Worm (Caenorhabditis elegans): ENCODE data around the gene Y51A2B.5.
"Not testable (repeated sequence)": the region's sequence is repeated elsewhere in the genome, so short reads cannot be mapped to it uniquely, and the experiment has no call there.

The Y51A2B.5 gene

ce11 chrV:18375551-18375950, 13.5 kb upstream of the Y51A2B.5 start:
- no peak for TF ChIP-seq him-1 (tag; optimal IDR thresholded peaks at IDR 0.05)
- TF ChIP-seq W03F9.2 (tag; optimal IDR thresholded peaks at IDR 0.05) = no peak
- no peak for TF ChIP-seq dao-5 (tag; optimal IDR thresholded peaks at IDR 0.05)

ce11 chrV:18378819-18379218, 10.3 kb upstream of the Y51A2B.5 start, which contains the start of gene Y51A2B.8:
TSS of gene Y51A2B.8 (plus strand) at chrV:18379119.
- TF ChIP-seq W03F9.2 (tag; optimal IDR thresholded peaks at IDR 0.05) (no peak), dao-5 (tag; optimal IDR thresholded peaks at IDR 0.05) (no peak), him-1 (tag; optimal IDR thresholded peaks at IDR 0.05) (no peak)

- TF ChIP-seq him-1 (tag; optimal IDR thresholded peaks at IDR 0.05) (no peak), dao-5 (tag; optimal IDR thresholded peaks at IDR 0.05) (no peak), W03F9.2 (tag; optimal IDR thresholded peaks at IDR 0.05) (no peak)
Measured at ce11 chrV:18382590-18382989, 6.5 kb upstream of the Y51A2B.5 start, which contains the start of gene nhr-288. TSS of gene nhr-288 (minus strand) at chrV:18382690.

- no peak for TF ChIP-seq W03F9.2 (tag; optimal IDR thresholded peaks at IDR 0.05)
- TF ChIP-seq dao-5 (tag; optimal IDR thresholded peaks at IDR 0.05) = no peak
Measured at ce11 chrV:18394203-18394602, 5.1 kb downstream of the Y51A2B.5 start, which contains the start of gene Y51A2B.6. TSS of gene Y51A2B.6 (minus strand) at chrV:18394303.

ce11 chrV:18395649-18396048, 6.6 kb downstream of the Y51A2B.5 start, which contains the start of gene Y51A2B.9:
TSS of gene Y51A2B.9 (minus strand) at chrV:18395749.
- TF ChIP-seq W03F9.2 (tag; optimal IDR thresholded peaks at IDR 0.05) (no peak), dao-5 (tag; optimal IDR thresholded peaks at IDR 0.05) (no peak), him-1 (tag; optimal IDR thresholded peaks at IDR 0.05) (no peak)

- TF ChIP-seq W03F9.2 (tag; optimal IDR thresholded peaks at IDR 0.05) (no peak), dao-5 (tag; optimal IDR thresholded peaks at IDR 0.05) (no peak), him-1 (tag; optimal IDR thresholded peaks at IDR 0.05) (no peak)
Measured at ce11 chrV:18397814-18398213, 8.7 kb downstream of the Y51A2B.5 start, which contains the start of gene Y51A2B.16. TSS of gene Y51A2B.16 (minus strand) at chrV:18397914.

ce11 chrV:18402743-18403142, 13.7 kb downstream of the Y51A2B.5 start:
- no peak for TF ChIP-seq dao-5 (tag; optimal IDR thresholded peaks at IDR 0.05)
- no peak for TF ChIP-seq him-1 (tag; optimal IDR thresholded peaks at IDR 0.05)
- TF ChIP-seq W03F9.2 (tag; optimal IDR thresholded peaks at IDR 0.05) = no peak

ce11 chrV:18404767-18405166, 15.7 kb downstream of the Y51A2B.5 start, which contains the start of gene srh-209:
TSS of gene srh-209 (minus strand) at chrV:18404867.
- TF ChIP-seq him-1, dao-5, W03F9.2 (tag; optimal IDR thresholded peaks at IDR 0.05): not testable (repeated sequence)

- TF ChIP-seq dao-5 (tag; optimal IDR thresholded peaks at IDR 0.05) (no peak), him-1 (tag; optimal IDR thresholded peaks at IDR 0.05) (no peak), W03F9.2 (tag; optimal IDR thresholded peaks at IDR 0.05) (no peak)
Measured at ce11 chrV:18410142-18410541, 21.1 kb downstream of the Y51A2B.5 start, which contains the start of gene srh-207. TSS of gene srh-207 (minus strand) at chrV:18410242.

- TF ChIP-seq W03F9.2 (tag; optimal IDR thresholded peaks at IDR 0.05) (no peak), him-1 (tag; optimal IDR thresholded peaks at IDR 0.05) (no peak), dao-5 (tag; optimal IDR thresholded peaks at IDR 0.05) (no peak)
Measured at ce11 chrV:18412351-18412750, 23.3 kb downstream of the Y51A2B.5 start.

- TF ChIP-seq him-1 (tag; optimal IDR thresholded peaks at IDR 0.05) = no peak
- no peak for TF ChIP-seq dao-5 (tag; optimal IDR thresholded peaks at IDR 0.05)
- TF ChIP-seq W03F9.2 (tag; optimal IDR thresholded peaks at IDR 0.05) = no peak
Measured at ce11 chrV:18412887-18413286, 23.8 kb downstream of the Y51A2B.5 start, which contains the start of gene ZK262.2. TSS of gene ZK262.2 (minus strand) at chrV:18412987.

- TF ChIP-seq W03F9.2 (tag; optimal IDR thresholded peaks at IDR 0.05) (no peak), dao-5 (tag; optimal IDR thresholded peaks at IDR 0.05) (no peak), him-1 (tag; optimal IDR thresholded peaks at IDR 0.05) (no peak)
Measured at ce11 chrV:18414051-18414450, 25.0 kb downstream of the Y51A2B.5 start, which contains the start of gene txt-8. TSS of gene txt-8 (plus strand) at chrV:18414351.

ce11 chrV:18420797-18421196, 31.7 kb downstream of the Y51A2B.5 start, which contains the start of gene srj-26:
TSS of gene srj-26 (plus strand) at chrV:18421097.
- TF ChIP-seq W03F9.2 (tag; optimal IDR thresholded peaks at IDR 0.05) (no peak), him-1 (tag; optimal IDR thresholded peaks at IDR 0.05) (no peak), dao-5 (tag; optimal IDR thresholded peaks at IDR 0.05) (no peak)

ce11 chrV:18424471-18424870, 35.4 kb downstream of the Y51A2B.5 start, which contains the start of gene ZK262.4:
TSS of gene ZK262.4 (minus strand) at chrV:18424571.
- TF ChIP-seq dao-5 (tag; optimal IDR thresholded peaks at IDR 0.05) = no peak

ce11 chrV:18425544-18425943, 36.5 kb downstream of the Y51A2B.5 start, which contains the start of gene ZK262.19:
TSS of gene ZK262.19 (minus strand) at chrV:18425644.
- TF ChIP-seq dao-5 (tag; optimal IDR thresholded peaks at IDR 0.05) (no peak), W03F9.2 (tag; optimal IDR thresholded peaks at IDR 0.05) (no peak), him-1 (tag; optimal IDR thresholded peaks at IDR 0.05) (no peak)
